Fruit fly (Drosophila melanogaster) whole organism, embryonic: ENCODE data around the gene Crys.
A peak's percentile ranks its signal among the peaks of the same experiment; 100 is the strongest.

Source experiments
- Atf3 ChIP-seq: fragments of 200-800 bp; sonication (Bioruptor generic); optimal IDR thresholded peaks from 3 replicates; lab custom pipeline; 2016; ENCODE audit warnings: missing biosample characterization, missing genetic modification characterization
- BEAF-32 ChIP-seq: fragments of 200-800 bp; sonication (Bioruptor generic); optimal IDR thresholded peaks from 3 replicates; lab custom pipeline; 2017; ENCODE audit warnings: missing biosample characterization, missing genetic modification characterization, mild to moderate bottlenecking, moderate library complexity, missing genetic modification reagents
- Bteb2 ChIP-seq: fragments of 200-800 bp; sonication (Bioruptor generic); optimal IDR thresholded peaks from 2 replicates; lab custom pipeline; 2016; ENCODE audit warnings: missing biosample characterization, missing genetic modification characterization
- CG1024 ChIP-seq: fragments of 200-800 bp; sonication (Bioruptor generic); IDR thresholded peaks from 2 replicates; pipeline ENCODE4 v1.3.6; 2022; ENCODE audit warnings: missing biosample characterization, missing genetic modification characterization
- CG11504 ChIP-seq: fragments of 200-800 bp; sonication (Bioruptor generic); optimal IDR thresholded peaks from 3 replicates; lab custom pipeline; 2019; ENCODE audit warnings: missing biosample characterization, mild to moderate bottlenecking, missing genetic modification characterization, moderate library complexity
- CG13624 ChIP-seq: fragments of 200-800 bp; sonication (Bioruptor generic); optimal IDR thresholded peaks from 2 replicates; lab custom pipeline; 2016; ENCODE audit warnings: missing biosample characterization, missing genetic modification characterization
- CG14965 ChIP-seq: fragments of 200-800 bp; sonication (Bioruptor generic); optimal IDR thresholded peaks from 2 replicates; lab custom pipeline; 2016; ENCODE audit warnings: missing biosample characterization, missing genetic modification characterization, borderline replicate concordance
- CG16863 ChIP-seq: fragments of 200-800 bp; sonication (Bioruptor generic); optimal IDR thresholded peaks from 3 replicates; lab custom pipeline; 2016; ENCODE audit warnings: missing biosample characterization, missing genetic modification characterization
- CG2712 ChIP-seq: fragments of 200-800 bp; optimal IDR thresholded peaks from 3 replicates; lab custom pipeline; 2019; ENCODE audit warnings: missing biosample characterization, mild to moderate bottlenecking, missing genetic modification characterization, moderate library complexity
- CG34224 ChIP-seq: fragments of 200-800 bp; sonication (Bioruptor generic); IDR thresholded peaks from 3 replicates; pipeline ENCODE4 v1.3.6; 2022; ENCODE audit warnings: missing biosample characterization, missing genetic modification characterization; ENCODE audit not compliant: partially characterized antibody
- CG4404 ChIP-seq: fragments of 200-800 bp; sonication (Bioruptor generic); IDR thresholded peaks from 2 replicates; pipeline ENCODE4 v1.3.6; 2022; ENCODE audit warnings: missing biosample characterization, missing genetic modification characterization
- CG5180 ChIP-seq: fragments of 200-800 bp; sonication (Bioruptor generic); optimal IDR thresholded peaks from 3 replicates; lab custom pipeline; 2017; ENCODE audit warnings: missing biosample characterization, missing genetic modification characterization, mild to moderate bottlenecking, moderate library complexity, missing genetic modification reagents
- CG6683 ChIP-seq: fragments of 200-800 bp; sonication (Bioruptor generic); optimal IDR thresholded peaks from 2 replicates; lab custom pipeline; 2017; ENCODE audit warnings: missing biosample characterization, mild to moderate bottlenecking, missing genetic modification characterization, missing genetic modification reagents
- CG6689 ChIP-seq: fragments of 200-800 bp; sonication (Bioruptor generic); IDR thresholded peaks from 2 replicates; pipeline ENCODE4 v1.3.6; 2022; ENCODE audit warnings: missing biosample characterization, missing genetic modification characterization
- CG6813 ChIP-seq: fragments of 200-800 bp; sonication (Bioruptor generic); optimal IDR thresholded peaks from 2 replicates; lab custom pipeline; 2017; ENCODE audit warnings: missing biosample characterization, missing genetic modification characterization, mild to moderate bottlenecking, moderate library complexity, missing genetic modification reagents
- CG9437 ChIP-seq: fragments of 200-800 bp; sonication (Bioruptor generic); optimal IDR thresholded peaks from 2 replicates; lab custom pipeline; 2018; ENCODE audit warnings: missing biosample characterization, mild to moderate bottlenecking, missing genetic modification characterization
- CTCF ChIP-seq: fragments of 200-800 bp; sonication (Bioruptor generic); optimal IDR thresholded peaks from 2 replicates; lab custom pipeline; 2017; ENCODE audit warnings: missing biosample characterization, mild to moderate bottlenecking, missing genetic modification characterization, moderate library complexity
- Dbx ChIP-seq: fragments of 200-800 bp; sonication (Bioruptor generic); IDR thresholded peaks from 3 replicates; pipeline ENCODE4 v1.3.6; 2022; ENCODE audit warnings: missing biosample characterization, missing genetic modification characterization
- Gsc ChIP-seq: fragments of 200-800 bp; sonication (Bioruptor generic); IDR thresholded peaks from 2 replicates; pipeline ENCODE4 v1.3.6; 2022; ENCODE audit warnings: missing biosample characterization, missing genetic modification characterization
- Hand ChIP-seq: fragments of 200-800 bp; sonication (Bioruptor generic); optimal IDR thresholded peaks from 2 replicates; lab custom pipeline; 2017; ENCODE audit warnings: mild to moderate bottlenecking, missing biosample characterization, missing genetic modification reagents, missing genetic modification characterization
- Hr51 ChIP-seq, 2 experiments: fragments of 200-800 bp; sonication (Bioruptor generic); optimal IDR thresholded peaks; 2 replicates in 1 of 2; 3 replicates in 1 of 2; lab custom pipeline; 2016 to 2018; ENCODE audit warnings: missing biosample characterization in 2 of 2, missing genetic modification characterization in 2 of 2, mild to moderate bottlenecking in 1 of 2, moderate library complexity in 1 of 2
- NC2β ChIP-seq: fragments of 200-800 bp; sonication (Bioruptor generic); optimal IDR thresholded peaks from 2 replicates; lab custom pipeline; 2016; ENCODE audit warnings: missing biosample characterization, missing genetic modification characterization
- Sox102F ChIP-seq: fragments of 200-800 bp; sonication (Bioruptor generic); optimal IDR thresholded peaks from 2 replicates; lab custom pipeline; 2018; ENCODE audit warnings: missing biosample characterization, mild to moderate bottlenecking, missing genetic modification characterization, moderate library complexity
- TFAM ChIP-seq: fragments of 200-800 bp; sonication (Bioruptor generic); optimal IDR thresholded peaks from 2 replicates; lab custom pipeline; 2017; ENCODE audit warnings: missing biosample characterization, missing genetic modification characterization, inconsistent platforms
- Taf1 ChIP-seq: fragments of 200-800 bp; sonication (Bioruptor generic); IDR thresholded peaks from 2 replicates; pipeline ENCODE4 v1.3.6; 2022; ENCODE audit warnings: missing biosample characterization, missing genetic modification characterization
- ase ChIP-seq: fragments of 200-800 bp; sonication (Bioruptor generic); IDR thresholded peaks from 3 replicates; pipeline ENCODE4 v1.3.6; 2022; ENCODE audit warnings: missing biosample characterization, missing genetic modification characterization
- ato ChIP-seq: fragments of 200-800 bp; sonication (Bioruptor generic); IDR thresholded peaks from 2 replicates; pipeline ENCODE4 v1.3.6; 2022; ENCODE audit warnings: missing biosample characterization, missing genetic modification characterization; ENCODE audit not compliant: partially characterized antibody
- az2 ChIP-seq: fragments of 200-800 bp; sonication (Bioruptor generic); optimal IDR thresholded peaks from 3 replicates; lab custom pipeline; 2016; ENCODE audit warnings: missing biosample characterization, missing genetic modification characterization
- bsh ChIP-seq, 2 experiments: fragments of 200-800 bp; sonication (Bioruptor generic); optimal IDR thresholded peaks; 2 replicates each; lab custom pipeline; 2017 to 2018; ENCODE audit warnings: mild to moderate bottlenecking in 2 of 2, missing biosample characterization in 2 of 2, missing genetic modification characterization in 2 of 2, moderate library complexity in 1 of 2
- chm ChIP-seq: fragments of 200-800 bp; sonication (Bioruptor generic); IDR thresholded peaks from 2 replicates; pipeline ENCODE4 v1.3.6; 2022; ENCODE audit warnings: missing biosample characterization, missing genetic modification characterization
- ci ChIP-seq: fragments of 200-800 bp; sonication (Bioruptor generic); IDR thresholded peaks from 3 replicates; pipeline ENCODE4 v1.3.6; 2022; ENCODE audit warnings: missing biosample characterization, missing genetic modification characterization
- dmrt99B ChIP-seq: fragments of 200-800 bp; sonication (Bioruptor generic); optimal IDR thresholded peaks from 2 replicates; lab custom pipeline; 2018; ENCODE audit warnings: missing biosample characterization, mild to moderate bottlenecking, missing genetic modification characterization, moderate library complexity
- esg ChIP-seq: fragments of 200-800 bp; sonication (Bioruptor generic); conservative IDR thresholded peaks from 2 replicates; pipeline ENCODE4 v1.3.6; 2022; ENCODE audit warnings: missing biosample characterization, missing genetic modification characterization
- eyg ChIP-seq: fragments of 200-800 bp; sonication (Bioruptor generic); optimal IDR thresholded peaks from 3 replicates; lab custom pipeline; 2016; ENCODE audit warnings: missing biosample characterization, missing genetic modification characterization
- gcm ChIP-seq: fragments of 200-800 bp; sonication (Bioruptor generic); optimal IDR thresholded peaks from 2 replicates; lab custom pipeline; 2019; ENCODE audit warnings: missing biosample characterization, mild to moderate bottlenecking, missing genetic modification characterization, moderate library complexity
- gem ChIP-seq: fragments of 200-800 bp; sonication (Bioruptor generic); optimal IDR thresholded peaks from 2 replicates; lab custom pipeline; 2019; ENCODE audit warnings: missing biosample characterization, mild to moderate bottlenecking, missing genetic modification characterization, moderate library complexity
- her ChIP-seq: fragments of 200-800 bp; sonication (Bioruptor generic); optimal IDR thresholded peaks from 2 replicates; lab custom pipeline; 2016; ENCODE audit warnings: missing biosample characterization, missing genetic modification characterization
- kah ChIP-seq: fragments of 200-800 bp; sonication (Bioruptor generic); optimal IDR thresholded peaks from 2 replicates; lab custom pipeline; 2018; ENCODE audit warnings: missing biosample characterization, mild to moderate bottlenecking, missing genetic modification characterization
- lilli ChIP-seq: fragments of 200-800 bp; sonication (Bioruptor generic); optimal IDR thresholded peaks from 3 replicates; lab custom pipeline; 2016; ENCODE audit warnings: missing biosample characterization, missing genetic modification characterization
- lmd ChIP-seq: fragments of 200-800 bp; sonication (Bioruptor generic); IDR thresholded peaks from 2 replicates; pipeline ENCODE4 v1.3.6; 2022; ENCODE audit warnings: missing biosample characterization, missing genetic modification characterization
- odd ChIP-seq: fragments of 200-800 bp; sonication (Bioruptor generic); optimal IDR thresholded peaks from 2 replicates; lab custom pipeline; 2017; ENCODE audit warnings: missing biosample characterization, mild to moderate bottlenecking, missing genetic modification characterization
- prd ChIP-seq, 3 experiments: fragments of >200 bp in 2 of 3; fragments of 200-800 bp in 1 of 3; sonication (Bioruptor generic) in 1 of 3; optimal IDR thresholded peaks in 2 of 3; IDR thresholded peaks in 1 of 3; 2 replicates in 2 of 3; 3 replicates in 1 of 3; pipeline versions ENCODE4 v1.3.6 to Lab custom; 2017 to 2022; ENCODE audit warnings: missing biosample characterization in 1 of 3, missing genetic modification characterization in 1 of 3
- pzg ChIP-seq: fragments of 200-800 bp; sonication (Bioruptor generic); optimal IDR thresholded peaks from 3 replicates; lab custom pipeline; 2018; ENCODE audit warnings: missing biosample characterization, mild to moderate bottlenecking, missing genetic modification characterization, moderate library complexity
- repo ChIP-seq: fragments of 200-800 bp; sonication (Bioruptor generic); optimal IDR thresholded peaks from 2 replicates; lab custom pipeline; 2016; ENCODE audit warnings: missing biosample characterization, missing genetic modification characterization
- row ChIP-seq: fragments of 200-800 bp; sonication (Bioruptor generic); IDR thresholded peaks from 3 replicates; pipeline ENCODE4 v1.3.6; 2022; ENCODE audit warnings: missing biosample characterization, missing genetic modification characterization
- sima ChIP-seq: fragments of 200-800 bp; sonication (Bioruptor generic); optimal IDR thresholded peaks from 2 replicates; lab custom pipeline; 2016; ENCODE audit warnings: missing biosample characterization, missing genetic modification characterization
- stc ChIP-seq: fragments of 200-800 bp; sonication (Bioruptor generic); IDR thresholded peaks from 2 replicates; pipeline ENCODE4 v1.3.6; 2022; ENCODE audit warnings: missing biosample characterization, missing genetic modification characterization
- sug ChIP-seq: fragments of 200-800 bp; optimal IDR thresholded peaks from 2 replicates; lab custom pipeline; 2019; ENCODE audit warnings: missing biosample characterization, mild to moderate bottlenecking, missing genetic modification characterization, moderate library complexity
- tna ChIP-seq: fragments of 200-800 bp; sonication (Bioruptor generic); IDR thresholded peaks from 2 replicates; pipeline ENCODE4 v1.3.6; 2022; ENCODE audit warnings: missing biosample characterization, missing genetic modification characterization; ENCODE audit not compliant: partially characterized antibody
- trh ChIP-seq: fragments of 200-800 bp; sonication (Bioruptor generic); optimal IDR thresholded peaks from 2 replicates; lab custom pipeline; 2016; ENCODE audit warnings: missing biosample characterization, missing genetic modification characterization
- zen ChIP-seq: fragments of 200-800 bp; sonication (Bioruptor generic); optimal IDR thresholded peaks from 3 replicates; lab custom pipeline; 2018; ENCODE audit warnings: missing biosample characterization, mild to moderate bottlenecking, missing genetic modification characterization, moderate library complexity

Gene Crys

dm6 chr2L:11940620-11941019, 3.3 kb upstream of the Crys start:
- no peak for TF ChIP-seq CG9437 (GFP tag; lab: Kevin White, UChicago)
- TF ChIP-seq esg (GFP tag; lab: Robert Waterston, UW) = 0 out of 2 replicates have a peak, but pooled peaks have one; percentile 6
- TF ChIP-seq CG5180 (GFP tag; lab: Kevin White, UChicago) = peak; percentile 64
- TF ChIP-seq CG2712 (tag; lab: Kevin White, UChicago) = no peak
- no peak for TF ChIP-seq CG1024 (GFP tag; lab: Robert Waterston, UW)
- TF ChIP-seq ci (GFP tag; lab: Robert Waterston, UW) = no peak
- no peak for TF ChIP-seq sima (GFP tag; lab: Kevin White, UChicago)
- no peak for TF ChIP-seq repo (GFP tag; lab: Kevin White, UChicago)
- TF ChIP-seq Taf1 (GFP tag; lab: Robert Waterston, UW) = no peak
- TF ChIP-seq Atf3 (GFP tag; lab: Kevin White, UChicago) = no peak
- no peak for TF ChIP-seq gcm (GFP tag; lab: Kevin White, UChicago)
- no peak for TF ChIP-seq kah
- TF ChIP-seq lilli (GFP tag; lab: Kevin White, UChicago) = no peak
- no peak for TF ChIP-seq chm
- TF ChIP-seq ato (GFP tag; lab: Robert Waterston, UW) = no peak
- TF ChIP-seq CG6683 (GFP tag; lab: Kevin White, UChicago) = no peak
- no peak for TF ChIP-seq sug (tag; lab: Kevin White, UChicago)
- TF ChIP-seq CG6813 (GFP tag; lab: Kevin White, UChicago) = no peak
- no peak for TF ChIP-seq her (GFP tag; lab: Kevin White, UChicago)
- 0 out of 3 replicates have a peak, but pooled peaks have one; percentile 23 for TF ChIP-seq Dbx (GFP tag; lab: Robert Waterston, UW)
- TF ChIP-seq tna = no peak
- no peak for TF ChIP-seq pzg (GFP tag; lab: Kevin White, UChicago)
- no peak for TF ChIP-seq CG16863 (GFP tag; lab: Kevin White, UChicago)
- TF ChIP-seq Bteb2 (GFP tag; lab: Kevin White, UChicago) = no peak
- peak; percentile 31 for TF ChIP-seq CG11504
- TF ChIP-seq TFAM (GFP tag; lab: Kevin White, UChicago) = no peak
- TF ChIP-seq CG6689 = 0 out of 2 replicates have a peak, but pooled peaks have one; percentile 22
- peak in 1 of 2 experiments; percentile 13 for TF ChIP-seq Hr51 (GFP tag; optimal IDR thresholded peaks at IDR 0.05; lab: Kevin White, UChicago)
- TF ChIP-seq az2 (GFP tag; lab: Kevin White, UChicago) = peak; percentile 7
- peak; percentile 26 for TF ChIP-seq Sox102F (GFP tag; lab: Kevin White, UChicago)
- TF ChIP-seq Gsc (GFP tag; lab: Robert Waterston, UW) = no peak
- TF ChIP-seq ase (GFP tag; lab: Robert Waterston, UW) = no peak
- no peak for TF ChIP-seq eyg (GFP tag; lab: Kevin White, UChicago)
- no peak for TF ChIP-seq row (GFP tag; lab: Robert Waterston, UW)
- TF ChIP-seq odd = no peak
- no peak for TF ChIP-seq trh (GFP tag; lab: Kevin White, UChicago)
- TF ChIP-seq gem (tag; lab: Kevin White, UChicago) = peak; percentile 52
- peak; percentile 11; the same call in 1 of the 2 replicates for TF ChIP-seq lmd
- no peak for TF ChIP-seq stc
- no peak for TF ChIP-seq prd (optimal IDR thresholded peaks at IDR 0.05; lab: Kevin White, UChicago)
- no peak for TF ChIP-seq prd (GFP tag; IDR thresholded peaks at IDR 0.05; lab: Robert Waterston, UW)
- TF ChIP-seq NC2β = no peak
- TF ChIP-seq CTCF (GFP tag; lab: Kevin White, UChicago) = peak; percentile 85
- TF ChIP-seq CG34224 (GFP tag; lab: Robert Waterston, UW) = no peak
- no peak for TF ChIP-seq CG14965 (GFP tag; lab: Kevin White, UChicago)
- no peak for TF ChIP-seq bsh (GFP tag; optimal IDR thresholded peaks at IDR 0.05; lab: Kevin White, UChicago)
- no peak for TF ChIP-seq CG4404 (GFP tag; lab: Robert Waterston, UW)
- no peak for TF ChIP-seq zen (tag; lab: Kevin White, UChicago)
- TF ChIP-seq BEAF-32 (GFP tag; lab: Kevin White, UChicago) = no peak
- TF ChIP-seq dmrt99B = no peak
- no peak for TF ChIP-seq CG13624 (GFP tag; lab: Kevin White, UChicago)
- TF ChIP-seq Hand (GFP tag; lab: Kevin White, UChicago) = no peak
